Fruit fly (Drosophila melanogaster): ENCODE measurements around the gene HP4.

The HP4 gene

dm6 chr3L:7938638-7939037 is 37.3 kb downstream of the HP4 start (continued):
- TF ChIP-seq sima (GFP tag; optimal IDR thresholded peaks at IDR 0.05): no peak
- no peak for TF ChIP-seq zfh1 (GFP tag; IDR thresholded peaks at IDR 0.05)
- TF ChIP-seq inv (GFP tag; IDR thresholded peaks at IDR 0.05; ENCODE audit: partially characterized antibody): no peak
- peak; percentile 81 for TF ChIP-seq sug (tag; optimal IDR thresholded peaks at IDR 0.05)
- no peak for TF ChIP-seq sc (optimal IDR thresholded peaks at IDR 0.05)
- TF ChIP-seq sc (GFP tag; optimal IDR thresholded peaks at IDR 0.05): no peak
- no peak for TF ChIP-seq cad (GFP tag; optimal IDR thresholded peaks at IDR 0.05)
- no peak for TF ChIP-seq CG1647 (GFP tag; optimal IDR thresholded peaks at IDR 0.05)
- no peak for TF ChIP-seq Sox100B (GFP tag; optimal IDR thresholded peaks at IDR 0.05)
- TF ChIP-seq CG10431 (GFP tag; optimal IDR thresholded peaks at IDR 0.05): no peak
- TF ChIP-seq CG3407 (GFP tag; optimal IDR thresholded peaks at IDR 0.05): no peak
- TF ChIP-seq CG17385 (GFP tag; optimal IDR thresholded peaks at IDR 0.05): no peak
- no peak for TF ChIP-seq klu (GFP tag; IDR thresholded peaks at IDR 0.05)
- no peak for TF ChIP-seq CG8281 (tag; optimal IDR thresholded peaks at IDR 0.05)
- TF ChIP-seq CG17802 (tag; optimal IDR thresholded peaks at IDR 0.05): no peak
- TF ChIP-seq CG12942 (GFP tag; optimal IDR thresholded peaks at IDR 0.05): no peak
- TF ChIP-seq crc (GFP tag; optimal IDR thresholded peaks at IDR 0.05): no peak
- TF ChIP-seq Fer2 (tag; optimal IDR thresholded peaks at IDR 0.05): no peak
- peak; percentile 94 for TF ChIP-seq Vsx1 (GFP tag; optimal IDR thresholded peaks at IDR 0.05)
- TF ChIP-seq CG32532 (GFP tag; IDR thresholded peaks at IDR 0.05): no peak
- peak; percentile 30; the same call in 1 of the 2 replicates for TF ChIP-seq CG31441 (GFP tag; IDR thresholded peaks at IDR 0.05)
- TF ChIP-seq chif (GFP tag; optimal IDR thresholded peaks at IDR 0.05): no peak
- TF ChIP-seq disco-r (GFP tag; optimal IDR thresholded peaks at IDR 0.05): no peak
- TF ChIP-seq cas (GFP tag; IDR thresholded peaks at IDR 0.05): no peak
- peak; percentile 59; the same call in 1 of the 2 replicates for TF ChIP-seq Lim3 (GFP tag; IDR thresholded peaks at IDR 0.05)
- no peak for TF ChIP-seq bcd (GFP tag; optimal IDR thresholded peaks at IDR 0.05)
- no peak for TF ChIP-seq Meics (GFP tag; optimal IDR thresholded peaks at IDR 0.05)
- TF ChIP-seq CG8290 (GFP tag; optimal IDR thresholded peaks at IDR 0.05): no peak
- peak in 1 of 2 experiments; percentile 24 for TF ChIP-seq CG8290 (tag; optimal IDR thresholded peaks at IDR 0.05)
- TF ChIP-seq Med (GFP tag): peak; percentile 61
- no peak for TF ChIP-seq CG33213 (GFP tag; optimal IDR thresholded peaks at IDR 0.05)
- no peak for TF ChIP-seq CG7786 (GFP tag; optimal IDR thresholded peaks at IDR 0.05)
- TF ChIP-seq mirr (GFP tag; optimal IDR thresholded peaks at IDR 0.05): peak; percentile 61
- TF ChIP-seq gce (GFP tag; IDR thresholded peaks at IDR 0.05): no peak
- TF ChIP-seq Pdp1 (GFP tag; optimal IDR thresholded peaks at IDR 0.05): no peak
- TF ChIP-seq CG34376 (GFP tag; optimal IDR thresholded peaks at IDR 0.05): peak; percentile 72
- TF ChIP-seq Poxn (GFP tag; IDR thresholded peaks at IDR 0.05): no peak
- TF ChIP-seq dan (GFP tag; IDR thresholded peaks at IDR 0.05): no peak
- no peak for TF ChIP-seq Bgb (GFP tag; IDR thresholded peaks at IDR 0.05; ENCODE audit: partially characterized antibody)
- TF ChIP-seq wdn (GFP tag; IDR thresholded peaks at IDR 0.05): no peak
- no peak for TF ChIP-seq CG9932 (GFP tag; IDR thresholded peaks at IDR 0.05)
- no peak for TF ChIP-seq CG10366 (GFP tag; IDR thresholded peaks at IDR 0.05)
- no peak for TF ChIP-seq CG11723 (GFP tag; optimal IDR thresholded peaks at IDR 0.05)
- no peak for TF ChIP-seq yki (optimal IDR thresholded peaks at IDR 0.05)
- TF ChIP-seq CG12391 (tag; optimal IDR thresholded peaks at IDR 0.05): no peak
- no peak for TF ChIP-seq B-H2 (GFP tag; optimal IDR thresholded peaks at IDR 0.05)
- no peak for TF ChIP-seq her (GFP tag; optimal IDR thresholded peaks at IDR 0.05)
- TF ChIP-seq pho (GFP tag; optimal IDR thresholded peaks at IDR 0.05): no peak
- no peak for TF ChIP-seq wek (GFP tag; optimal IDR thresholded peaks at IDR 0.05)
- no peak for TF ChIP-seq CG9817 (tag; optimal IDR thresholded peaks at IDR 0.05)
- no peak for TF ChIP-seq GATAe (GFP tag; conservative IDR thresholded peaks at IDR 0.05)
- TF ChIP-seq CG2678 (tag; optimal IDR thresholded peaks at IDR 0.05): peak; percentile 36
- TF ChIP-seq aop (GFP tag; IDR thresholded peaks at IDR 0.05): no peak
- no peak for TF ChIP-seq HmgD (GFP tag; optimal IDR thresholded peaks at IDR 0.05)

Data from whole organism, embryonic.